Worm (Caenorhabditis elegans) whole organism, L1 larva: Measurements from ENCODE around the gene F39F10.4.

Experiments
- C04F5.9 ChIP-seq: sonication (generic microtip); optimal IDR thresholded peaks from 2 replicates; lab custom pipeline; 2016; ENCODE audit warnings: missing genetic modification characterization, missing compliant biosample characterization
- C16A3.4 ChIP-seq: fragments of 150-350 bp; optimal IDR thresholded peaks from 2 replicates; lab custom pipeline; 2014; ENCODE audit warnings: missing biosample characterization, missing genetic modification characterization
- C34B4.2 ChIP-seq: sonication (generic microtip); optimal IDR thresholded peaks from 2 replicates; lab custom pipeline; 2017; ENCODE audit warnings: mild to moderate bottlenecking, missing genetic modification characterization, missing compliant biosample characterization
- alr-1 ChIP-seq: fragments of 200-800 bp; sonication (Bioruptor generic); optimal IDR thresholded peaks from 2 replicates; lab custom pipeline; 2018; ENCODE audit warnings: borderline replicate concordance, mild to moderate bottlenecking, missing genetic modification characterization, missing compliant biosample characterization
- ama-1 ChIP-seq: fragments of 150-350 bp; optimal IDR thresholded peaks from 2 replicates; lab custom pipeline; 2014
- ceh-63 ChIP-seq: fragments of 200-800 bp; sonication (Bioruptor generic); optimal IDR thresholded peaks from 2 replicates; lab custom pipeline; 2018; ENCODE audit warnings: mild to moderate bottlenecking, missing genetic modification characterization, missing compliant biosample characterization
- ceh-8 ChIP-seq: fragments of 200-800 bp; sonication (Bioruptor generic); optimal IDR thresholded peaks from 2 replicates; lab custom pipeline; 2018; ENCODE audit warnings: mild to moderate bottlenecking, missing genetic modification characterization, moderate library complexity, missing compliant biosample characterization
- ceh-82 ChIP-seq, 3 experiments: fragments of 150-350 bp in 1 of 3; sonication (generic microtip) in 2 of 3; optimal IDR thresholded peaks; 2 replicates each; lab custom pipeline; 2014 to 2017; ENCODE audit warnings: missing biosample characterization in 3 of 3, missing genetic modification characterization in 3 of 3
- ceh-88 ChIP-seq: fragments of 200-800 bp; sonication (Bioruptor generic); IDR thresholded peaks from 2 replicates; pipeline ENCODE4 v1.3.6; 2022; ENCODE audit warnings: missing genetic modification characterization, missing compliant biosample characterization
- ceh-90 ChIP-seq: sonication (generic microtip); optimal IDR thresholded peaks from 2 replicates; lab custom pipeline; 2016; ENCODE audit warnings: missing genetic modification characterization, missing compliant biosample characterization
- ces-1 ChIP-seq: fragments of 150-350 bp; optimal IDR thresholded peaks from 2 replicates; lab custom pipeline; 2014; ENCODE audit warnings: missing biosample characterization, missing genetic modification reagents, missing genetic modification characterization
- dsc-1 ChIP-seq: sonication (generic microtip); optimal IDR thresholded peaks from 2 replicates; lab custom pipeline; 2016; ENCODE audit warnings: mild to moderate bottlenecking, missing genetic modification characterization, missing compliant biosample characterization
- efl-3 ChIP-seq: fragments of 200-800 bp; sonication (Bioruptor generic); optimal IDR thresholded peaks from 2 replicates; lab custom pipeline; 2018; ENCODE audit warnings: mild to moderate bottlenecking, missing genetic modification characterization, missing compliant biosample characterization
- egl-27 ChIP-seq, 2 experiments: fragments of 150-350 bp in 1 of 2; sonication (generic microtip); optimal IDR thresholded peaks; 3 replicates each; lab custom pipeline; 2017 to 2018; ENCODE audit warnings: missing biosample characterization in 2 of 2, missing genetic modification characterization in 2 of 2, missing genetic modification reagents in 2 of 2
- elt-3 ChIP-seq, 6 experiments: fragments of 150-350 bp in 1 of 6; sonication (generic microtip); optimal IDR thresholded peaks; 2 replicates each; lab custom pipeline; 2017 to 2018; ENCODE audit warnings: missing biosample characterization in 6 of 6, missing genetic modification characterization in 6 of 6, inconsistent platforms in 1 of 6
- ets-5 ChIP-seq: fragments of 200-800 bp; sonication (Bioruptor generic); IDR thresholded peaks from 2 replicates; pipeline ENCODE4 v1.3.6; 2022; ENCODE audit warnings: missing genetic modification characterization, missing compliant biosample characterization
- fos-1 ChIP-seq: fragments of 150-350 bp; optimal IDR thresholded peaks from 2 replicates; lab custom pipeline; 2014; ENCODE audit warnings: missing biosample characterization, missing genetic modification characterization
- grh-1 ChIP-seq: fragments of 200-800 bp; sonication (Bioruptor generic); IDR thresholded peaks from 2 replicates; pipeline ENCODE4 v1.3.6; 2022; ENCODE audit warnings: missing genetic modification reagents, missing genetic modification characterization, missing compliant biosample characterization
- hpl-2 ChIP-seq: fragments of 150-350 bp; optimal IDR thresholded peaks from 2 replicates; lab custom pipeline; 2014; ENCODE audit warnings: missing biosample characterization, missing genetic modification reagents, missing genetic modification characterization
- isw-1 ChIP-seq: fragments of 200-800 bp; sonication (Bioruptor generic); IDR thresholded peaks from 2 replicates; pipeline ENCODE4 v1.3.6; 2022; ENCODE audit warnings: missing genetic modification characterization, missing compliant biosample characterization
- lin-13 ChIP-seq: fragments of 150-350 bp; optimal IDR thresholded peaks from 2 replicates; lab custom pipeline; 2014; ENCODE audit warnings: missing biosample characterization, missing genetic modification reagents, missing genetic modification characterization
- lin-14 ChIP-seq: fragments of 200-800 bp; sonication (Bioruptor generic); optimal IDR thresholded peaks from 2 replicates; lab custom pipeline; 2018; ENCODE audit warnings: mild to moderate bottlenecking, missing genetic modification characterization, moderate library complexity, missing compliant biosample characterization
- lin-15B ChIP-seq: fragments of 150-350 bp; sonication (generic microtip); optimal IDR thresholded peaks from 3 replicates; lab custom pipeline; 2014; ENCODE audit warnings: missing biosample characterization, missing genetic modification characterization
- lir-3 ChIP-seq: sonication (generic microtip); optimal IDR thresholded peaks from 2 replicates; lab custom pipeline; 2016; ENCODE audit warnings: mild to moderate bottlenecking, missing genetic modification characterization, moderate library complexity, missing compliant biosample characterization; ENCODE audit not compliant: poor library complexity
- mab-9 ChIP-seq: fragments of 200-800 bp; sonication (Bioruptor generic); IDR thresholded peaks from 2 replicates; pipeline ENCODE4 v1.3.6; 2022; ENCODE audit warnings: missing genetic modification reagents, missing genetic modification characterization, missing compliant biosample characterization
- mef-2 ChIP-seq: fragments of 150-350 bp; optimal IDR thresholded peaks from 2 replicates; lab custom pipeline; 2014; ENCODE audit warnings: missing biosample characterization, missing genetic modification characterization
- mep-1 ChIP-seq: fragments of 150-350 bp; optimal IDR thresholded peaks from 2 replicates; lab custom pipeline; 2014; ENCODE audit warnings: missing biosample characterization, missing genetic modification characterization
- nhr-12 ChIP-seq: sonication (generic microtip); optimal IDR thresholded peaks from 2 replicates; lab custom pipeline; 2017; ENCODE audit warnings: missing biosample characterization, missing genetic modification characterization
- nhr-19 ChIP-seq: fragments of 200-800 bp; sonication (Bioruptor generic); conservative IDR thresholded peaks from 2 replicates; pipeline ENCODE4 v1.3.6; 2022; ENCODE audit warnings: missing genetic modification characterization, missing compliant biosample characterization
- nhr-47 ChIP-seq: sonication (generic microtip); optimal IDR thresholded peaks from 2 replicates; lab custom pipeline; 2016; ENCODE audit warnings: mild to moderate bottlenecking, missing genetic modification characterization, moderate library complexity, missing compliant biosample characterization
- nhr-71 ChIP-seq: sonication (generic microtip); optimal IDR thresholded peaks from 2 replicates; lab custom pipeline; 2016; ENCODE audit warnings: mild to moderate bottlenecking, missing genetic modification characterization, moderate library complexity, missing compliant biosample characterization
- nhr-77 ChIP-seq: fragments of 150-350 bp; optimal IDR thresholded peaks from 2 replicates; lab custom pipeline; 2014; ENCODE audit warnings: missing biosample characterization, missing genetic modification characterization
- nhr-84 ChIP-seq: sonication (generic microtip); optimal IDR thresholded peaks from 2 replicates; lab custom pipeline; 2017; ENCODE audit warnings: missing biosample characterization, missing genetic modification characterization
- nhr-90 ChIP-seq: sonication (generic microtip); optimal IDR thresholded peaks from 2 replicates; lab custom pipeline; 2016; ENCODE audit warnings: mild to moderate bottlenecking, missing genetic modification characterization, missing compliant biosample characterization; ENCODE audit not compliant: poor library complexity
- pqm-1 ChIP-seq: sonication (generic microtip); optimal IDR thresholded peaks from 3 replicates; lab custom pipeline; 2017; ENCODE audit warnings: missing biosample characterization, missing genetic modification characterization
- snpc-4 ChIP-seq: fragments of 150-350 bp; optimal IDR thresholded peaks from 2 replicates; lab custom pipeline; 2014; ENCODE audit warnings: missing biosample characterization, missing genetic modification characterization
- sox-4 ChIP-seq: sonication (generic microtip); optimal IDR thresholded peaks from 2 replicates; lab custom pipeline; 2016; ENCODE audit warnings: missing genetic modification characterization, missing compliant biosample characterization
- sup-37 ChIP-seq: fragments of 200-800 bp; sonication (Bioruptor generic); optimal IDR thresholded peaks from 2 replicates; lab custom pipeline; 2018; ENCODE audit warnings: mild to moderate bottlenecking, missing genetic modification characterization, missing compliant biosample characterization
- tlp-1 ChIP-seq: fragments of 150-350 bp; optimal IDR thresholded peaks from 2 replicates; lab custom pipeline; 2014; ENCODE audit warnings: missing biosample characterization, missing genetic modification characterization
- unc-130 ChIP-seq: fragments of 150-350 bp; optimal IDR thresholded peaks from 2 replicates; lab custom pipeline; 2017; ENCODE audit warnings: missing biosample characterization, missing genetic modification characterization, inconsistent platforms
- unc-86 ChIP-seq: sonication (generic microtip); optimal IDR thresholded peaks from 2 replicates; lab custom pipeline; 2016; ENCODE audit warnings: missing genetic modification characterization, missing compliant biosample characterization
- unc-98 ChIP-seq: fragments of 200-800 bp; sonication (Bioruptor generic); IDR thresholded peaks from 2 replicates; pipeline ENCODE4 v1.3.6; 2022; ENCODE audit warnings: missing genetic modification characterization, missing compliant biosample characterization
- vab-15 ChIP-seq: sonication (generic microtip); optimal IDR thresholded peaks from 2 replicates; lab custom pipeline; 2017; ENCODE audit warnings: missing genotype, mild to moderate bottlenecking, missing genetic modification characterization, missing compliant biosample characterization
- zag-1 ChIP-seq: fragments of 150-350 bp; optimal IDR thresholded peaks from 2 replicates; lab custom pipeline; 2014; ENCODE audit warnings: missing biosample characterization, missing genetic modification characterization
- zip-4 ChIP-seq: fragments of 200-800 bp; sonication (Bioruptor generic); optimal IDR thresholded peaks from 2 replicates; lab custom pipeline; 2018; ENCODE audit warnings: mild to moderate bottlenecking, missing genetic modification characterization, moderate library complexity, missing compliant biosample characterization
- ztf-11 ChIP-seq, 2 experiments: sonication (generic microtip); optimal IDR thresholded peaks; 2 replicates each; lab custom pipeline; 2016 to 2017; ENCODE audit warnings: missing genetic modification characterization in 2 of 2, missing biosample characterization in 1 of 2, missing compliant biosample characterization in 1 of 2
- ztf-4 ChIP-seq: fragments of 150-350 bp; optimal IDR thresholded peaks from 2 replicates; lab custom pipeline; 2014; ENCODE audit warnings: missing biosample characterization, missing genetic modification characterization

Gene F39F10.4

DNA sequence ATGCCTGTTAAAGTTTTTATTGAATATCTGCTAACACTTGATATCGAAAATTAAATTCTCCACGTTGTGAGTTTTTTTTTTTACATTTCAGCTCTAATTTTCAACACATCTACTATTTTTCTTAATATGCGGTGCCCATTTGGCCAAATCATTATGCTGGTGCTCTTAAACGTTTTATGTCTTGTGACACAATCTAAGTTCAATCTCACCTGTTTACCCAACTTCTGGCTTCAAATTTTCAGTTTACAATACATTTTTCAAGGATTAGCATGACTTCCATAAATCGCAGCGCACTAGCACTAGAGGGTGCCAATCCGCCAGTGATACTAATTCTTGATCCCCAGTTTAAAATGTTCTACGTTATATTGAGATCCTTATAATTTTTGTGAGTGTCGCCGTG, 38.8 kb upstream of the F39F10.4 start:
- no peak for TF ChIP-seq elt-3 (tag; optimal IDR thresholded peaks at IDR 0.05; lab: Kevin White, UChicago)
- no peak for TF ChIP-seq mef-2 (tag; lab: Kevin White, UChicago)

DNA sequence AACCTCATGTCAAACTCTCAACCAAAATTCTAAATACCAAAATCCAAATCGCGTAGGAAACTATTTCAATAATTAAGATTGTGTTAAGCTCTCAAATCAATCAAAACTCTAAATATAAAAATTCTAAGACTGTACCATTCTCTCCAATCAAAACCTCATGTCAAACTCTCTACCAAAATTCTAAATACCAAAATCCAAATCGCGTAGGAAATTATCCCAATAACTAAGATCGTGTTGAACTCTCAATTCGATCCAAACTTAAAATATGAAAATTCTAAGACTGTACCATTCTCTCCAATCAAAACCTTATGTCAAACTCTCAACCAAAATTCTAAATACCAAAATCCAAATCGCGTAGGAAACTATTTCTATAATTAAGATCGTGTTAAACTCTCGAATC, 28.8 kb upstream of the F39F10.4 start:
- TF ChIP-seq isw-1 (GFP tag; lab: Robert Waterston, UW) = peak; percentile 44
- TF ChIP-seq unc-98 = peak; percentile 40; the same call in 1 of the 2 replicates
- TF ChIP-seq ceh-88 (GFP tag; lab: Robert Waterston, UW) = peak; percentile 79
- peak; percentile 67 for TF ChIP-seq grh-1 (GFP tag; lab: Robert Waterston, UW)
- peak; percentile 89 for TF ChIP-seq mab-9 (GFP tag; lab: Robert Waterston, UW)
- TF ChIP-seq ets-5 (GFP tag; lab: Robert Waterston, UW) = 0 out of 2 replicates have a peak, but pooled peaks have one; percentile 65
- peak; percentile 44; the same call in 1 of the 2 replicates for TF ChIP-seq nhr-19 (GFP tag; lab: Robert Waterston, UW)

DNA sequence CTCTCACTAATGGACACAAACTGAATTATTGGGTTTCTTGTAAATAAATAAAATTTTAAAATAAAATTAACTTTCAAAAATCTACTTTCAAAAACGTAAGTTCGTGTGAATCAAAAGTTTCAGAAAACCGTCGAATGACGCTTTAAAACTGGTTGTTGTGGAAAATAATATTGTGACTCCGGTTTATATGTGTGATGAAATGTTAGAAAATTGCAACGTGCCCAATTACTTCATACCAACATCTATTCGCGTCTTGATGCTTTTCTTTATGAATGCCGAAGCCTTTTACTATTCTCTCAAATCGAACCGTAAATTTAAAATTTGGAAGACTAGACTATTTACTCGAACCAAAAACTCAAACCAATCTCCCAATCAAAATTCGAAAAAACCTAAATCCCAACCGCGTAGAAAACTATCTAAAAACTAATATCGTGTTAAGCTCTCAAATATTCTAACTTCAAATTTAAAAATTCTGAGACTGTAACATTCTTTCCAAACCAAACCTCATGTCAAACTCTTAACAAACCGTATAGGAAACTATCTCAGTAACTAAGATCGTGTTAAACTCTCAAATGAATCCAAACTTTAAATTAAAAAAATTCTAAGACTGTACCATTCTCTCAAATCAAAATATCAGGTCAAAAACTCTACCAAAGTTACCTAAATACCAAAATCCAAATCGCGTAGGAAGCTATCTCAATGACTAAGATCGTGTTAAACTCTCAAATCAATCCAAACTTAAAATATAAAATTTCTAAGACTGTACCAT, 27.9 kb upstream of the F39F10.4 start:
- TF ChIP-seq C04F5.9 (tag; lab: Kevin White, UChicago) = no peak
- TF ChIP-seq hpl-2 = no peak
- TF ChIP-seq ama-1 (lab: Kevin White, UChicago) = peak; percentile 99
- peak; percentile 56 for TF ChIP-seq C16A3.4 (tag; lab: Kevin White, UChicago)
- no peak for TF ChIP-seq C34B4.2
- TF ChIP-seq zag-1 (tag; lab: Kevin White, UChicago) = no peak
- TF ChIP-seq lir-3 (tag; lab: Kevin White, UChicago) = no peak
- TF ChIP-seq alr-1 (tag; lab: Kevin White, UChicago) = no peak
- no peak for TF ChIP-seq efl-3
- TF ChIP-seq nhr-90 = peak; percentile 50
- no peak for TF ChIP-seq vab-15 (tag; lab: Kevin White, UChicago)
- TF ChIP-seq ceh-8 = no peak
- TF ChIP-seq ceh-82 (tag; optimal IDR thresholded peaks at IDR 0.05; lab: Kevin White, UChicago) = peak in 1 of 3 experiments; percentile 27
- TF ChIP-seq mep-1 (tag; lab: Kevin White, UChicago) = peak; percentile 46
- TF ChIP-seq egl-27 (tag; optimal IDR thresholded peaks at IDR 0.05; lab: Kevin White, UChicago) = peak in 1 of 2 experiments; percentile 38
- TF ChIP-seq sox-4 = peak; percentile 13
- TF ChIP-seq ceh-63 = no peak
- peak; percentile 12 for TF ChIP-seq nhr-84 (tag; lab: Kevin White, UChicago)
- no peak for TF ChIP-seq pqm-1 (tag; lab: Kevin White, UChicago)
- TF ChIP-seq tlp-1 (tag; lab: Kevin White, UChicago) = no peak
- no peak for TF ChIP-seq zip-4 (GFP tag; lab: Kevin White, UChicago)
- peak; percentile 72 for TF ChIP-seq unc-130
- TF ChIP-seq ztf-4 = peak; percentile 76
- peak; percentile 77 for TF ChIP-seq nhr-71 (tag; lab: Kevin White, UChicago)
- peak; percentile 47 for TF ChIP-seq nhr-47
- no peak for TF ChIP-seq ceh-90
- peak; percentile 54 for TF ChIP-seq lin-13
- peak; percentile 11 for TF ChIP-seq dsc-1
- no peak for TF ChIP-seq nhr-12 (tag; lab: Kevin White, UChicago)
- TF ChIP-seq lin-15B = no peak
- TF ChIP-seq lin-14 (GFP tag; lab: Kevin White, UChicago) = no peak
- TF ChIP-seq ces-1 (GFP tag; lab: Kevin White, UChicago) = no peak
- no peak for TF ChIP-seq ztf-11 (tag; optimal IDR thresholded peaks at IDR 0.05; lab: Kevin White, UChicago)
- no peak for TF ChIP-seq unc-86 (tag; lab: Kevin White, UChicago)
- TF ChIP-seq ceh-88 (GFP tag; lab: Robert Waterston, UW) = peak; percentile 79
- TF ChIP-seq nhr-77 = peak; percentile 37
- no peak for TF ChIP-seq snpc-4 (tag; lab: Kevin White, UChicago)
- TF ChIP-seq fos-1 = no peak
- peak; percentile 34 for TF ChIP-seq sup-37 (GFP tag; lab: Kevin White, UChicago)
